Fruit fly (Drosophila melanogaster) whole organism, prepupa: ENCODE data around the gene rumi.

Experiments
- Blimp-1 ChIP-seq: fragments of 200-800 bp; sonication (Bioruptor generic); optimal IDR thresholded peaks from 3 replicates; lab custom pipeline; 2017; ENCODE audit warnings: missing biosample characterization, missing genetic modification characterization, mild to moderate bottlenecking, moderate library complexity, missing genetic modification reagents
- CG10631 ChIP-seq: fragments of 200-800 bp; sonication (Bioruptor generic); optimal IDR thresholded peaks from 2 replicates; lab custom pipeline; 2016; ENCODE audit warnings: missing biosample characterization, missing genetic modification characterization
- CG11902 ChIP-seq: fragments of 200-800 bp; sonication (Bioruptor generic); optimal IDR thresholded peaks from 3 replicates; lab custom pipeline; 2016; ENCODE audit warnings: missing biosample characterization, missing genetic modification characterization
- CG15336 ChIP-seq: fragments of 200-800 bp; sonication (Bioruptor generic); IDR thresholded peaks from 2 replicates; pipeline ENCODE4 v1.3.6; 2022; ENCODE audit warnings: missing biosample characterization, missing genetic modification characterization
- CG1621 ChIP-seq: fragments of 200-800 bp; sonication (Bioruptor generic); optimal IDR thresholded peaks from 3 replicates; lab custom pipeline; 2018; ENCODE audit warnings: missing biosample characterization, mild to moderate bottlenecking, missing genetic modification characterization
- CG16779 ChIP-seq: fragments of 200-800 bp; sonication (Bioruptor generic); optimal IDR thresholded peaks from 3 replicates; lab custom pipeline; 2017; ENCODE audit warnings: missing biosample characterization, mild to moderate bottlenecking, missing genetic modification characterization
- CG34406 ChIP-seq: fragments of 200-800 bp; sonication (Bioruptor generic); optimal IDR thresholded peaks from 3 replicates; lab custom pipeline; 2016; ENCODE audit warnings: missing biosample characterization, missing genetic modification characterization
- CG6163 ChIP-seq: fragments of 200-800 bp; sonication (Bioruptor generic); IDR thresholded peaks from 3 replicates; pipeline ENCODE4 v1.3.6; 2022; ENCODE audit warnings: missing biosample characterization, missing genetic modification characterization
- CG6276 ChIP-seq: fragments of 200-800 bp; sonication (Bioruptor generic); optimal IDR thresholded peaks from 2 replicates; lab custom pipeline; 2017; ENCODE audit warnings: missing biosample characterization, mild to moderate bottlenecking, missing genetic modification characterization
- CG6792 ChIP-seq: fragments of 200-800 bp; sonication (Bioruptor generic); optimal IDR thresholded peaks from 3 replicates; lab custom pipeline; 2016; ENCODE audit warnings: missing biosample characterization, missing genetic modification characterization
- CG6808 ChIP-seq: fragments of 200-800 bp; sonication (Bioruptor generic); optimal IDR thresholded peaks from 3 replicates; lab custom pipeline; 2017; ENCODE audit warnings: missing biosample characterization, missing genetic modification characterization, mild to moderate bottlenecking, moderate library complexity, missing genetic modification reagents
- CG8119 ChIP-seq: fragments of 200-800 bp; sonication (Bioruptor generic); IDR thresholded peaks from 3 replicates; pipeline ENCODE4 v1.3.6; 2022; ENCODE audit warnings: missing biosample characterization, missing genetic modification characterization
- CG8632 ChIP-seq: fragments of 200-800 bp; sonication (Bioruptor generic); optimal IDR thresholded peaks from 3 replicates; lab custom pipeline; 2016; ENCODE audit warnings: missing biosample characterization, missing genetic modification characterization
- Eip75B ChIP-seq: fragments of 200-800 bp; sonication (Bioruptor generic); optimal IDR thresholded peaks from 3 replicates; lab custom pipeline; 2016; ENCODE audit warnings: missing biosample characterization, missing genetic modification characterization
- Eip78C ChIP-seq: fragments of 200-800 bp; sonication (Bioruptor generic); peaks from one replicate; lab custom pipeline; 2016; ENCODE audit warnings: missing biosample characterization, missing genetic modification characterization
- Eip93F ChIP-seq: fragments of 200-800 bp; sonication (Bioruptor generic); optimal IDR thresholded peaks from 2 replicates; lab custom pipeline; 2016; ENCODE audit warnings: missing biosample characterization, mild to moderate bottlenecking, missing genetic modification characterization
- Gug ChIP-seq: fragments of 200-800 bp; sonication (Bioruptor generic); IDR thresholded peaks from 2 replicates; pipeline ENCODE4 v1.3.6; 2022; ENCODE audit warnings: missing biosample characterization, missing genetic modification characterization
- Hr4 ChIP-seq: fragments of 200-800 bp; sonication (Bioruptor generic); optimal IDR thresholded peaks from 3 replicates; lab custom pipeline; 2016; ENCODE audit warnings: missing biosample characterization, missing genetic modification characterization
- Met ChIP-seq: fragments of 200-800 bp; sonication (Bioruptor generic); optimal IDR thresholded peaks from 3 replicates; lab custom pipeline; 2016; ENCODE audit warnings: missing biosample characterization, missing genetic modification characterization
- OdsH ChIP-seq: fragments of 200-800 bp; sonication (Bioruptor generic); optimal IDR thresholded peaks from 3 replicates; lab custom pipeline; 2016; ENCODE audit warnings: missing biosample characterization, missing genetic modification characterization
- Sox102F ChIP-seq: fragments of 200-800 bp; sonication (Bioruptor generic); optimal IDR thresholded peaks from 2 replicates; lab custom pipeline; 2016; ENCODE audit warnings: missing biosample characterization, mild to moderate bottlenecking, missing genetic modification characterization
- Sox14 ChIP-seq: fragments of 200-800 bp; sonication (Bioruptor generic); optimal IDR thresholded peaks from 3 replicates; lab custom pipeline; 2016; ENCODE audit warnings: missing biosample characterization, missing genetic modification characterization
- achi ChIP-seq: fragments of 200-800 bp; sonication (Bioruptor generic); optimal IDR thresholded peaks from 3 replicates; lab custom pipeline; 2016; ENCODE audit warnings: missing biosample characterization, missing genetic modification characterization
- acj6 ChIP-seq: fragments of 200-800 bp; sonication (Bioruptor generic); optimal IDR thresholded peaks from 3 replicates; lab custom pipeline; 2016; ENCODE audit warnings: missing biosample characterization, missing genetic modification characterization
- cyc ChIP-seq: fragments of 200-800 bp; sonication (Bioruptor generic); optimal IDR thresholded peaks from 3 replicates; lab custom pipeline; 2016; ENCODE audit warnings: missing biosample characterization, missing genetic modification characterization
- fd59A ChIP-seq: fragments of 200-800 bp; sonication (Bioruptor generic); optimal IDR thresholded peaks from 2 replicates; lab custom pipeline; 2017; ENCODE audit warnings: missing biosample characterization, mild to moderate bottlenecking, missing genetic modification characterization, missing genetic modification reagents
- fkh ChIP-seq: fragments of 200-800 bp; sonication (Bioruptor generic); optimal IDR thresholded peaks from 3 replicates; lab custom pipeline; 2017; ENCODE audit warnings: missing biosample characterization, mild to moderate bottlenecking, missing genetic modification characterization, moderate library complexity
- net ChIP-seq: fragments of 200-800 bp; sonication (Bioruptor generic); optimal IDR thresholded peaks from 3 replicates; lab custom pipeline; 2016; ENCODE audit warnings: missing biosample characterization, missing genetic modification characterization
- pdm3 ChIP-seq: fragments of 200-800 bp; sonication (Bioruptor generic); optimal IDR thresholded peaks from 3 replicates; lab custom pipeline; 2016; ENCODE audit warnings: missing biosample characterization, missing genetic modification characterization
- spab ChIP-seq: fragments of 200-800 bp; sonication (Bioruptor generic); optimal IDR thresholded peaks from 2 replicates; lab custom pipeline; 2017; ENCODE audit warnings: missing biosample characterization, mild to moderate bottlenecking, missing genetic modification characterization, missing genetic modification reagents
- svp ChIP-seq: fragments of 200-800 bp; sonication (Bioruptor generic); peaks from one replicate; lab custom pipeline; 2016; ENCODE audit warnings: missing biosample characterization, missing genetic modification characterization
- topi ChIP-seq: fragments of 200-800 bp; sonication (Bioruptor generic); optimal IDR thresholded peaks from 3 replicates; lab custom pipeline; 2016; ENCODE audit warnings: missing biosample characterization, missing genetic modification characterization

The rumi gene

dm6 chr3R:22747423-22748090, 2.8 kb downstream of the rumi start, which contains the start of gene CG17141:
TSS of gene CG17141 (minus strand) at chr3R:22747599.
- no peak for TF ChIP-seq net (GFP tag; lab: Kevin White, UChicago)
- TF ChIP-seq Sox14 (GFP tag; lab: Kevin White, UChicago): no peak
- TF ChIP-seq acj6 (GFP tag; lab: Kevin White, UChicago): no peak
- no peak for TF ChIP-seq CG1621 (tag; lab: Kevin White, UChicago)
- no peak for TF ChIP-seq CG11902 (GFP tag; lab: Kevin White, UChicago)
- no peak for TF ChIP-seq Blimp-1 (GFP tag; lab: Kevin White, UChicago)
- TF ChIP-seq Eip93F: no peak
- TF ChIP-seq, all 60 proteins: peak for 0

DNA sequence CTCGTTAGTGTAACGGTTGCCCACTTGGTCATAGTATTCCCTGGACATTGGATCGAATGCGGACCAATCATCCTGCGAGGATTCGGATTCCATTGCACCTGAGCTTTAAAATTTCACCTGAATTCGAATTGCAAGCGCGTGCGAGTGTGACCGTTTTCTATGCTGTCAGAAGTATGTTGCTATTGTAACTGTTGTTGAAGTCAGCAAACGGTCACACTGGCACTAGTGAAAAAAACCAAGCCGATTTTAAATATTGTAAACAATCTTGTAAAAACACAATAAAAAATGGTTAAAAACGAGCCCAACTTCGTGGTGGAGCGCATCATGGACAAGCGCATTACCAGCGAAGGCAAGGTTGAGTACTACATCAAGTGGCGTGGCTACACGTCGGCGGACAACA, 5.0 kb downstream of the rumi start, which contains the start of the genes vret and HP1c:
Gene vret (minus strand): TSS at position 150 of the 400 bp plus-strand sequence.
Gene HP1c (plus strand): TSS at position 189 of the 400 bp plus-strand sequence.
- TF ChIP-seq Eip78C: no peak
- TF ChIP-seq fd59A (GFP tag; lab: Kevin White, UChicago): no peak
- TF ChIP-seq svp (GFP tag; lab: Kevin White, UChicago): no peak
- TF ChIP-seq CG11902 (GFP tag; lab: Kevin White, UChicago): no peak
- TF ChIP-seq spab (GFP tag; lab: Kevin White, UChicago): no peak

DNA sequence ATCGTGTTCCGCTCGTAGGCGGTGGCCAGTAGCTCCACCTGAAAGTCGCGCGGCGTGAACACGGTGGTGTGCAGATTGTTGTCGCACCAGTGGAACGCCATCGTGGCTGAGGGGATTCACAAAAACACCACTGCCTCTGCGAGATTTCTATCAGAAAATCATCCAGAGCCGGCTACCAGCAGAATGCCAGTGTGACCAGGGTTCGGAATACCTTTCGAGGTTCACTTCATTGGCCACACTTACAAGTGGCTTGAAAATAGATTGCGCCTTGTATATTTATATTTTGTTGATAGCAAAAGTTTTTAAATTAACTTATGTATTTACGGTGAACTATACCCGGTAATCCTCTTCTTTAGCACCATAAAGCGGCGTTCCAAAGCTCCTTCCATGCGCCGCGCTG, 9.5 kb downstream of the rumi start, which contains the start of the genes Dcr-1 and CG6985:
Gene Dcr-1 (minus strand): TSS at position 162 of the 400 bp plus-strand sequence.
Gene CG6985 (plus strand): TSS at position 221 of the 400 bp plus-strand sequence.
- no peak for TF ChIP-seq CG6276 (GFP tag; lab: Kevin White, UChicago)
- TF ChIP-seq Gug (GFP tag; lab: Robert Waterston, UW): no peak
- no peak for TF ChIP-seq CG16779
- no peak for TF ChIP-seq CG10631 (GFP tag; lab: Kevin White, UChicago)
- TF ChIP-seq CG6792: no peak
- TF ChIP-seq CG8119 (GFP tag; lab: Robert Waterston, UW): no peak
- TF ChIP-seq CG11902 (GFP tag; lab: Kevin White, UChicago): no peak

dm6 chr3R:22733751-22734150, 16.6 kb downstream of the rumi start, which contains the start of gene Takl2:
TSS of gene Takl2 (minus strand) at chr3R:22733851.
- TF ChIP-seq OdsH (no peak), Eip75B (GFP tag; lab: Kevin White, UChicago) (no peak), fkh (no peak), Hr4 (no peak), CG15336 (GFP tag; lab: Robert Waterston, UW) (no peak), Met (GFP tag; lab: Kevin White, UChicago) (no peak), topi (no peak)

DNA sequence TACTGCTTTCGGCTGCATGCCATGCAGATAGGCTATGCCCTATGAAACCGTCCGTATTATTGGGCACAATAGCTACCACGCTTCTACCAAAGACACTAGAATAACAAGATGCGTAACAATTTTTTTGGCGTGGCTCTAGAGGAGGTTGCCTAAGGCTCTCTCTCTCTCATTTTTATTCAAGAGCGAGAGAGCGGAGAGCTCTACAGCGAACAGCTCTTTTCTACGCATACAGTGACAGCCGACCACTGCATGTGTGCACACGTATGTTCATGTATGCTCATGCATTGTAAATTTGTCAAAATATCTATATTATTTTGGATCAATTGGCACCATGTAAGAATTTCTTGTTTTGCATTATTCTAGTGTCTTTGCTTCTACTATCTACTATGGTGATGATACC, 17.4 kb downstream of the rumi start:
- no peak for TF ChIP-seq CG6808 (GFP tag; lab: Kevin White, UChicago)
- no peak for TF ChIP-seq achi (GFP tag; lab: Kevin White, UChicago)
- TF ChIP-seq CG6276 (GFP tag; lab: Kevin White, UChicago): no peak
- TF ChIP-seq pdm3 (GFP tag; lab: Kevin White, UChicago): no peak
- no peak for TF ChIP-seq cyc (GFP tag; lab: Kevin White, UChicago)
- TF ChIP-seq Sox102F: no peak
- no peak for TF ChIP-seq Sox14 (GFP tag; lab: Kevin White, UChicago)
- TF ChIP-seq CG34406 (GFP tag; lab: Kevin White, UChicago): no peak
- TF ChIP-seq CG8632 (GFP tag; lab: Kevin White, UChicago): no peak
- TF ChIP-seq CG6163 (GFP tag; lab: Robert Waterston, UW): no peak
